Worm (Caenorhabditis elegans) whole organism, young adult: ENCODE results near the gene ric-8.
A peak's percentile ranks its signal among the peaks of the same experiment; 100 is the strongest.

Source experiments
- B0035.1 ChIP-seq: sonication (generic microtip); optimal IDR thresholded peaks from 2 replicates; lab custom pipeline; 2016; ENCODE audit warnings: missing genetic modification characterization, mild to moderate bottlenecking, missing compliant biosample characterization, missing genotype, missing genetic modification reagents
- B0261.1 ChIP-seq: sonication (generic microtip); optimal IDR thresholded peaks from 2 replicates; lab custom pipeline; 2016; ENCODE audit warnings: mild to moderate bottlenecking, missing genetic modification characterization, moderate library complexity, missing compliant biosample characterization
- C17E4.6 ChIP-seq: fragments of 200-800 bp; sonication (Bioruptor generic); IDR thresholded peaks from 2 replicates; pipeline ENCODE4 v1.3.6; 2022; ENCODE audit warnings: missing genetic modification reagents, missing genetic modification characterization, missing compliant biosample characterization
- F33H1.4 ChIP-seq: fragments of 200-800 bp; sonication (Bioruptor generic); IDR thresholded peaks from 2 replicates; pipeline ENCODE4 v1.3.6; 2022; ENCODE audit warnings: missing genetic modification reagents, missing genetic modification characterization, missing compliant biosample characterization
- F49E8.2 ChIP-seq: sonication (generic microtip); optimal IDR thresholded peaks from 3 replicates; lab custom pipeline; 2017; ENCODE audit warnings: missing genetic modification characterization, mild to moderate bottlenecking, missing compliant biosample characterization, antibody characterized with exemption, moderate library complexity; ENCODE audit not compliant: insufficient read depth
- F52B5.7 ChIP-seq: sonication (generic microtip); optimal IDR thresholded peaks from 2 replicates; lab custom pipeline; 2016; ENCODE audit warnings: mild to moderate bottlenecking, missing genetic modification characterization, missing compliant biosample characterization
- F57C9.4 ChIP-seq: sonication (generic microtip); optimal IDR thresholded peaks from 2 replicates; lab custom pipeline; 2017; ENCODE audit warnings: mild to moderate bottlenecking, missing genetic modification characterization, missing compliant biosample characterization
- Y53F4B.3 ChIP-seq: fragments of 200-800 bp; sonication (Bioruptor generic); IDR thresholded peaks from 2 replicates; pipeline ENCODE4 v1.3.6; 2022; ENCODE audit warnings: missing genetic modification reagents, missing genetic modification characterization, missing compliant biosample characterization
- Y53G8AR.9 ChIP-seq: fragments of 200-800 bp; sonication (Bioruptor generic); conservative IDR thresholded peaks from 2 replicates; pipeline ENCODE4 v1.3.6; 2022; ENCODE audit warnings: missing genetic modification reagents, missing genetic modification characterization, missing compliant biosample characterization
- Y67H2A.10 ChIP-seq: fragments of 200-800 bp; sonication (Bioruptor generic); conservative IDR thresholded peaks from 2 replicates; pipeline ENCODE4 v1.3.6; 2022; ENCODE audit warnings: missing genetic modification reagents, missing genetic modification characterization, missing compliant biosample characterization
- ZK185.1 ChIP-seq: sonication (generic microtip); optimal IDR thresholded peaks from 2 replicates; lab custom pipeline; 2016; ENCODE audit warnings: mild to moderate bottlenecking, missing genetic modification characterization, missing compliant biosample characterization; ENCODE audit not compliant: poor library complexity, severe bottlenecking
- ama-1 ChIP-seq, 3 experiments: fragments of 150-350 bp in 1 of 3; sonication (generic microtip) in 2 of 3; optimal IDR thresholded peaks; 2 replicates each; lab custom pipeline; 2014 to 2018; ENCODE audit warnings: missing biosample characterization in 2 of 3, missing genetic modification characterization in 2 of 3, missing genetic modification reagents in 2 of 3
- aptf-3 ChIP-seq: fragments of 200-800 bp; sonication (Bioruptor generic); IDR thresholded peaks from 2 replicates; pipeline ENCODE4 v1.3.6; 2022; ENCODE audit warnings: missing genetic modification characterization, missing compliant biosample characterization
- athp-1 ChIP-seq: sonication (generic microtip); optimal IDR thresholded peaks from 2 replicates; lab custom pipeline; 2017; ENCODE audit warnings: mild to moderate bottlenecking, missing genetic modification characterization, missing compliant biosample characterization
- attf-3 ChIP-seq: fragments of 200-800 bp; sonication (Bioruptor generic); conservative IDR thresholded peaks from 2 replicates; pipeline ENCODE4 v1.3.6; 2022; ENCODE audit warnings: missing genetic modification reagents, missing genetic modification characterization, missing compliant biosample characterization
- attf-5 ChIP-seq: fragments of 200-800 bp; sonication (Bioruptor generic); optimal IDR thresholded peaks from 2 replicates; lab custom pipeline; 2018; ENCODE audit warnings: mild to moderate bottlenecking, missing genetic modification characterization, missing compliant biosample characterization
- bed-1 ChIP-seq: fragments of 200-800 bp; sonication (Bioruptor generic); IDR thresholded peaks from 2 replicates; pipeline ENCODE4 v1.3.6; 2022; ENCODE audit warnings: missing genetic modification reagents, missing genetic modification characterization, missing compliant biosample characterization
- bed-2 ChIP-seq: fragments of 200-800 bp; sonication (Bioruptor generic); IDR thresholded peaks from 2 replicates; pipeline ENCODE4 v1.3.6; 2022; ENCODE audit warnings: missing genetic modification reagents, missing genetic modification characterization, missing compliant biosample characterization
- cebp-1 ChIP-seq, 2 experiments: fragments of 200-800 bp in 1 of 2; sonication (Bioruptor generic) in 1 of 2; sonication (generic microtip) in 1 of 2; IDR thresholded peaks in 1 of 2; optimal IDR thresholded peaks in 1 of 2; 2 replicates each; pipeline versions ENCODE4 v1.3.6 to Lab custom; 2017 to 2022; ENCODE audit warnings: missing compliant biosample characterization in 2 of 2, missing genetic modification characterization in 2 of 2, mild to moderate bottlenecking in 1 of 2, missing genetic modification reagents in 1 of 2, moderate library complexity in 1 of 2
- ceh-27 ChIP-seq: fragments of 200-800 bp; sonication (Bioruptor generic); optimal IDR thresholded peaks from 2 replicates; lab custom pipeline; 2018; ENCODE audit warnings: mild to moderate bottlenecking, missing genetic modification characterization, moderate library complexity, missing compliant biosample characterization
- ceh-40 ChIP-seq: fragments of 200-800 bp; sonication (Bioruptor generic); IDR thresholded peaks from 2 replicates; pipeline ENCODE4 v1.3.6; 2022; ENCODE audit warnings: missing genetic modification characterization, missing compliant biosample characterization
- ceh-58 ChIP-seq: fragments of 200-800 bp; sonication (Bioruptor generic); IDR thresholded peaks from 2 replicates; pipeline ENCODE4 v1.3.6; 2022; ENCODE audit warnings: missing genetic modification characterization, missing compliant biosample characterization
- ceh-91 ChIP-seq: fragments of 200-800 bp; sonication (Bioruptor generic); IDR thresholded peaks from 2 replicates; pipeline ENCODE4 v1.3.6; 2022; ENCODE audit warnings: missing genetic modification reagents, missing genetic modification characterization, missing compliant biosample characterization
- fkh-3 ChIP-seq: sonication (generic microtip); optimal IDR thresholded peaks from 2 replicates; lab custom pipeline; 2016; ENCODE audit warnings: mild to moderate bottlenecking, missing genetic modification characterization, missing compliant biosample characterization
- hsf-1 ChIP-seq: fragments of 200-800 bp; sonication (Bioruptor generic); IDR thresholded peaks from 2 replicates; pipeline ENCODE4 v1.3.6; 2022; ENCODE audit warnings: missing genetic modification reagents, missing genetic modification characterization, missing compliant biosample characterization
- let-607 ChIP-seq, 2 experiments: fragments of 200-800 bp in 1 of 2; sonication (Bioruptor generic) in 1 of 2; sonication (generic microtip) in 1 of 2; optimal IDR thresholded peaks; 2 replicates each; lab custom pipeline; 2016 to 2018; ENCODE audit warnings: mild to moderate bottlenecking in 2 of 2, missing compliant biosample characterization in 2 of 2, missing genetic modification characterization in 2 of 2, moderate library complexity in 2 of 2, missing genotype in 1 of 2
- lin-26 ChIP-seq: fragments of 200-800 bp; sonication (Bioruptor generic); IDR thresholded peaks from 2 replicates; pipeline ENCODE4 v1.3.6; 2022; ENCODE audit warnings: missing genetic modification reagents, missing genetic modification characterization, missing compliant biosample characterization
- lin-54 ChIP-seq: fragments of 200-800 bp; sonication (Bioruptor generic); optimal IDR thresholded peaks from 2 replicates; lab custom pipeline; 2018; ENCODE audit warnings: mild to moderate bottlenecking, missing genetic modification characterization, missing compliant biosample characterization
- lir-1 ChIP-seq: fragments of 200-800 bp; sonication (Bioruptor generic); conservative IDR thresholded peaks from 2 replicates; pipeline ENCODE4 v1.3.6; 2022; ENCODE audit warnings: missing genetic modification reagents, missing genetic modification characterization, missing compliant biosample characterization
- lsy-27 ChIP-seq: sonication (generic microtip); optimal IDR thresholded peaks from 2 replicates; lab custom pipeline; 2017; ENCODE audit warnings: missing genetic modification characterization, mild to moderate bottlenecking, missing compliant biosample characterization, antibody characterized with exemption, missing genotype, borderline replicate concordance; ENCODE audit not compliant: insufficient read depth
- madf-6 ChIP-seq: fragments of 200-800 bp; sonication (Bioruptor generic); IDR thresholded peaks from 2 replicates; pipeline ENCODE4 v1.3.6; 2022; ENCODE audit warnings: missing genetic modification reagents, missing genetic modification characterization, missing compliant biosample characterization
- mcd-1 ChIP-seq: fragments of 200-800 bp; sonication (Bioruptor generic); IDR thresholded peaks from 2 replicates; pipeline ENCODE4 v1.3.6; 2022; ENCODE audit warnings: missing genetic modification reagents, missing genetic modification characterization, missing compliant biosample characterization
- nfyb-1 ChIP-seq: fragments of 200-800 bp; sonication (Bioruptor generic); IDR thresholded peaks from 2 replicates; pipeline ENCODE4 v1.3.6; 2022; ENCODE audit warnings: missing genetic modification reagents, missing genetic modification characterization, missing compliant biosample characterization
- rcor-1 ChIP-seq: fragments of 200-800 bp; sonication (Bioruptor generic); IDR thresholded peaks from 2 replicates; pipeline ENCODE4 v1.3.6; 2022; ENCODE audit warnings: missing genetic modification reagents, missing genetic modification characterization, missing compliant biosample characterization
- rec-8 ChIP-seq, 2 experiments: sonication (generic microtip); optimal IDR thresholded peaks; 2 replicates each; lab custom pipeline; 2016; ENCODE audit warnings: mild to moderate bottlenecking in 2 of 2, missing genetic modification characterization in 2 of 2, missing genetic modification reagents in 2 of 2, missing genotype in 2 of 2, missing biosample characterization in 1 of 2, missing compliant biosample characterization in 1 of 2, moderate library complexity in 1 of 2
- rpc-1 ChIP-seq, 2 experiments: fragments of 150-350 bp in 1 of 2; sonication (generic microtip) in 1 of 2; optimal IDR thresholded peaks; 2 replicates each; lab custom pipeline; 2014 to 2018; ENCODE audit warnings: missing biosample characterization in 1 of 2, missing genetic modification characterization in 1 of 2, missing genetic modification reagents in 1 of 2, missing genotype in 1 of 2
- snpc-1.1 ChIP-seq: sonication (generic microtip); optimal IDR thresholded peaks from 2 replicates; lab custom pipeline; 2017; ENCODE audit warnings: missing genetic modification characterization, mild to moderate bottlenecking, missing compliant biosample characterization, antibody characterized with exemption, moderate library complexity, missing genotype, missing genetic modification reagents; ENCODE audit not compliant: insufficient read depth
- snpc-3.4 ChIP-seq: sonication (generic microtip); optimal IDR thresholded peaks from 2 replicates; lab custom pipeline; 2017; ENCODE audit warnings: missing genetic modification characterization, mild to moderate bottlenecking, missing compliant biosample characterization, antibody characterized with exemption, moderate library complexity, missing genotype, missing genetic modification reagents
- sptf-2 ChIP-seq: fragments of 200-800 bp; sonication (Bioruptor generic); optimal IDR thresholded peaks from 2 replicates; lab custom pipeline; 2018; ENCODE audit warnings: mild to moderate bottlenecking, missing genetic modification characterization, missing compliant biosample characterization
- tbp1 ChIP-seq: fragments of 200-800 bp; sonication (Bioruptor generic); optimal IDR thresholded peaks from 2 replicates; lab custom pipeline; 2018; ENCODE audit warnings: mild to moderate bottlenecking, missing genetic modification characterization, missing compliant biosample characterization
- unc-62 ChIP-seq: fragments of 150-350 bp; optimal IDR thresholded peaks from 2 replicates; lab custom pipeline; 2014; ENCODE audit warnings: missing biosample characterization, missing genetic modification reagents, missing genetic modification characterization
- ztf-18 ChIP-seq: sonication (generic microtip); optimal IDR thresholded peaks from 2 replicates; lab custom pipeline; 2016; ENCODE audit warnings: missing genotype, mild to moderate bottlenecking, missing genetic modification characterization, missing compliant biosample characterization
- ztf-22 ChIP-seq: fragments of 200-800 bp; sonication (Bioruptor generic); optimal IDR thresholded peaks from 2 replicates; lab custom pipeline; 2018; ENCODE audit warnings: mild to moderate bottlenecking, missing genetic modification characterization, moderate library complexity, missing compliant biosample characterization
- ztf-25 ChIP-seq: fragments of 200-800 bp; sonication (Bioruptor generic); IDR thresholded peaks from 2 replicates; pipeline ENCODE4 v1.3.6; 2022; ENCODE audit warnings: missing genetic modification reagents, missing genetic modification characterization, missing compliant biosample characterization

The ric-8 gene

DNA sequence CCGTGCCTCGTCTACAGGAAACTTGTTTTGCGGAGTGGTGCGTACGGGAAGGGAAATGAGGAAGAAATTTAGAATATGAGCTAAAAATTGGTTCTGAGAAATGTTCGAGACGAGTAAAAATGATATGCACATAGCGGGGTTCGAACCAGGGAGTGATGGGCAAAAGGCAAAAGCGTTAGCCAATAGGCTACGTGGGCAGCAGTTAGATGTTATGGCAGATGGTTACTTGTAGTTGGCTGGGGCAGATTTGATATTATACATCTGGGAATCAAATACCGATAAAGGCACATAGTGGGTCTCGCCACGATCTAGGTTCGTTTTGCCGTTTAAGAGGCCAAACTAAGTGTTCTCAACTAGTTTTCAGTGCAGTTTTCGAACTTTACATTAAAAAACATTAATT, 14.5 kb downstream of the ric-8 start:
- TF ChIP-seq ztf-25 (peak; percentile 92), ztf-18 (peak; percentile 64), Y67H2A.10 (no peak; the same call in 1 of the 2 replicates), tbp1 (peak; percentile 97), B0261.1 (peak; percentile 87), B0035.1 (tag; lab: Kevin White, UChicago) (no peak), ceh-91 (GFP tag; lab: Robert Waterston, UW) (no peak), rcor-1 (GFP tag; lab: Robert Waterston, UW) (0 out of 2 replicates have a peak, but pooled peaks have one; percentile 28), bed-2 (GFP tag; lab: Robert Waterston, UW) (no peak), rpc-1 (optimal IDR thresholded peaks at IDR 0.05; lab: Kevin White, UChicago) (peak; percentile 76), rpc-1 (tag; optimal IDR thresholded peaks at IDR 0.05; lab: Kevin White, UChicago) (peak; percentile 86), let-607 (tag; optimal IDR thresholded peaks at IDR 0.05; lab: Kevin White, UChicago) (peak in 1 of 2 experiments; percentile 32), fkh-3 (tag; lab: Kevin White, UChicago) (peak; percentile 9), attf-3 (GFP tag; lab: Robert Waterston, UW) (peak; percentile 36; the same call in 1 of the 2 replicates), mcd-1 (GFP tag; lab: Robert Waterston, UW) (0 out of 2 replicates have a peak, but pooled peaks have one; percentile 26), F33H1.4 (GFP tag; lab: Robert Waterston, UW) (peak; percentile 36; the same call in 1 of the 2 replicates), C17E4.6 (GFP tag; lab: Robert Waterston, UW) (0 out of 2 replicates have a peak, but pooled peaks have one; percentile 13), ceh-58 (GFP tag; lab: Robert Waterston, UW) (0 out of 2 replicates have a peak, but pooled peaks have one; percentile 83), sptf-2 (GFP tag; lab: Kevin White, UChicago) (peak; percentile 42), hsf-1 (GFP tag; lab: Robert Waterston, UW) (0 out of 2 replicates have a peak, but pooled peaks have one; percentile 46), lir-1 (no peak), snpc-3.4 (tag; lab: Kevin White, UChicago) (peak; percentile 13), lin-26 (GFP tag; lab: Robert Waterston, UW) (peak; percentile 92), Y53F4B.3 (GFP tag; lab: Robert Waterston, UW) (no peak), ama-1 (optimal IDR thresholded peaks at IDR 0.05; lab: Kevin White, UChicago) (no peak), ama-1 (GFP tag; optimal IDR thresholded peaks at IDR 0.05; lab: Kevin White, UChicago) (peak in 1 of 2 experiments; percentile 49), rec-8 (tag; optimal IDR thresholded peaks at IDR 0.05; lab: Kevin White, UChicago) (peak; percentile 66 to 90), attf-5 (GFP tag; lab: Kevin White, UChicago) (peak; percentile 17), athp-1 (tag; lab: Kevin White, UChicago) (peak; percentile 60), lin-54 (GFP tag; lab: Kevin White, UChicago) (peak; percentile 52), cebp-1 (GFP tag; IDR thresholded peaks at IDR 0.05; lab: Robert Waterston, UW) (no peak), cebp-1 (tag; optimal IDR thresholded peaks at IDR 0.05; lab: Kevin White, UChicago) (peak; percentile 51), snpc-1.1 (tag; lab: Kevin White, UChicago) (no peak), ztf-22 (GFP tag; lab: Kevin White, UChicago) (no peak), ceh-40 (GFP tag; lab: Robert Waterston, UW) (0 out of 2 replicates have a peak, but pooled peaks have one; percentile 30), bed-1 (GFP tag; lab: Robert Waterston, UW) (0 out of 2 replicates have a peak, but pooled peaks have one; percentile 26), ZK185.1 (tag; lab: Kevin White, UChicago) (no peak), aptf-3 (0 out of 2 replicates have a peak, but pooled peaks have one; percentile 37), F52B5.7 (no peak), ceh-27 (GFP tag; lab: Kevin White, UChicago) (peak; percentile 15), F57C9.4 (tag; lab: Kevin White, UChicago) (no peak), nfyb-1 (peak; percentile 79), Y53G8AR.9 (0 out of 2 replicates have a peak, but pooled peaks have one; percentile 22), F49E8.2 (peak; percentile 47), unc-62 (no peak), madf-6 (GFP tag; lab: Robert Waterston, UW) (peak; percentile 67), lsy-27 (tag; lab: Kevin White, UChicago) (no peak)
